Fruit fly (Drosophila melanogaster) S2 (cell line): ENCODE measurements around the gene CG33928.

Source experiments
- CG8478 ChIP-seq: fragments of >200 bp; optimal IDR thresholded peaks from 2 replicates; lab custom pipeline; 2018
- CTCF ChIP-seq, 2 experiments: fragments of >200 bp; optimal IDR thresholded peaks; 2 replicates each; lab custom pipeline; 2018

DNA sequence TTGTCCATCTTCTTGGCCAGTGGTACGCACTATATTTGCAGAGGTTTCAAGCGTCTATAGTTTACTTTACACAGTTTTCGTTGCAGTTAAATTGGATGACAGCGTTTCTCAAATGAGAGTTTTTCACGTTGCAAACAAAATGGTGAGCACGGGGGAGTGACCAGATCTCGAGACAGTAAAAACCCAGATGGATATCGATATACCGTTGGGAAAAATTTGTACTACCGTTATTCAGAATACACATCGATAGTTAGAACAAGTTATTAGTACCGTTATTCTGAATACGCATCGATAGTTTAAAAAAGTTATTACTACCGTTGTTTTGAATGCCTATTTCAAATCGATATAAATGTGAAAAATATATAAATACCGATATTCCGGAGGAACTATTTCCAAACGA is 41.3 kb upstream of the CG33928 start, which contains the start of gene cass:
- TF ChIP-seq CG8478 (no peak), CTCF (optimal IDR thresholded peaks at IDR 0.05; lab: Kevin White, UChicago) (peak in 1 of 2 experiments; percentile 28)
